Worm (Caenorhabditis elegans): ENCODE data around the gene R10E4.11.

ce11 chrIII:4271059-4271458, 29.8 kb downstream of the R10E4.11 start:
- TF ChIP-seq K02D7.2 (tag; optimal IDR thresholded peaks at IDR 0.05) (no peak), rnt-1 (tag; optimal IDR thresholded peaks at IDR 0.05) (no peak), pha-4 (tag; optimal IDR thresholded peaks at IDR 0.05) (no peak), hlh-6 (tag; optimal IDR thresholded peaks at IDR 0.05) (no peak), ama-1 (optimal IDR thresholded peaks at IDR 0.05) (no peak), Y22D7AL.16 (tag; optimal IDR thresholded peaks at IDR 0.05) (no peak)
